Fruit fly (Drosophila melanogaster) S2 (cell line): Measurements from ENCODE around the gene CG13029.

Experiments used
- CG8478 ChIP-seq: fragments of >200 bp; optimal IDR thresholded peaks from 2 replicates; lab custom pipeline; 2018
- CTCF ChIP-seq, 2 experiments: fragments of >200 bp; optimal IDR thresholded peaks; 2 replicates each; lab custom pipeline; 2018

DNA sequence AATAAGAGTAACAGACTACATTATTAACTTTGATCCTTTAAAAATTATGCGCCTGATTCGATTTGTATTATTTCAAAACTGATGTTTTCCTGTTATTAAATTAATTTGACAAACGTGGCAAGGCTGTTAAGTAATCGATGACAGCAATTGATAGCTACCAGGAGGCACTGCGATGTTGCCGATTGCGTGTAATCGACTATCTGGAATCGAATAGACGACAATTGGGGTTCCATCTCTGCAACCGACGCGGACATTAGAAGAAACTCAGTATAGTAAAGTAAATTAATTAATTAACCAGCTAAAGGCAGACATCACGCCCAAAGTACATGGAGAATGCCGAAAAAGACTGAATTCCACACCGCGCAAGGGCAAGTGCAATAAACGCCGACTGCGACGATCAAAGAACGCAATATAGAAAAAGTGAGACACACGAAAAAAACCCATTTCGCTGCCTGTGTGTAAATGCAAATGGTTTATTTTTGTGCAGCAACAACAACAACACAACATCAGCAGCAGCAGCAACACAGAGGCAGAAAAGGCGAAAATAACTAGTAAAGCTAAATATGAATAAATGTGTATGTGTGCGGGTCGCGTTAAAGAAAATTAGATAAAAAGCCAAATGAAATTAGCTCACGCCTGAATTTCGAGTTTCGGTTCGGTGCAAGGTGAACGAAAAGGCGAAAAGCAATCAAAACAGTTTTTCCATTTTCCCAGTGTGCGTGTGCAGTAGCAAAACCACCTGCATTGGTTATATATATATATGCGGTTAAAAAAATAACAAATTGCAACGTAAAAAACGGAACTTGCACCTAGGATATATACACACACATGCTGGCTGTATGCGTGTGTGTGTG lies 6.7 kb upstream of the CG13029 start, which contains the start of gene sina:
- TF ChIP-seq CG8478 (lab: Kevin White, UChicago) (no peak), CTCF (optimal IDR thresholded peaks at IDR 0.05; lab: Kevin White, UChicago) (peak; percentile 11 to 28)
